Worm (Caenorhabditis elegans): Measurements from ENCODE around the gene kel-8.

ce11 chrV:2639035-2639434, 32.2 kb upstream of the kel-8 start, which contains the start of gene W02H5.2:
- no peak for TF ChIP-seq him-1 (tag; optimal IDR thresholded peaks at IDR 0.05)
- no peak for TF ChIP-seq dao-5 (tag; optimal IDR thresholded peaks at IDR 0.05)
- no peak for TF ChIP-seq W03F9.2 (tag; optimal IDR thresholded peaks at IDR 0.05)
